Fruit fly (Drosophila melanogaster) whole organism, embryonic: Measurements from ENCODE around the gene Pfdn2.

Experiments
- Antp ChIP-seq: fragments of 200-800 bp; sonication (Bioruptor generic); optimal IDR thresholded peaks from 3 replicates; lab custom pipeline; 2016; ENCODE audit warnings: missing biosample characterization, missing genetic modification characterization
- Asciz ChIP-seq: fragments of 200-800 bp; sonication (Bioruptor generic); optimal IDR thresholded peaks from 2 replicates; lab custom pipeline; 2017; ENCODE audit warnings: missing biosample characterization, mild to moderate bottlenecking, missing genetic modification characterization, missing genetic modification reagents
- Atf-2 ChIP-seq: fragments of 200-800 bp; sonication (Bioruptor generic); optimal IDR thresholded peaks from 2 replicates; lab custom pipeline; 2016; ENCODE audit warnings: missing biosample characterization, missing genetic modification characterization
- BEAF-32 ChIP-seq: fragments of 200-800 bp; sonication (Bioruptor generic); optimal IDR thresholded peaks from 3 replicates; lab custom pipeline; 2017; ENCODE audit warnings: missing biosample characterization, missing genetic modification characterization, mild to moderate bottlenecking, moderate library complexity, missing genetic modification reagents
- Blimp-1 ChIP-seq: fragments of 200-800 bp; sonication (Bioruptor generic); optimal IDR thresholded peaks from 3 replicates; lab custom pipeline; 2018; ENCODE audit warnings: missing biosample characterization, missing genetic modification characterization, mild to moderate bottlenecking, moderate library complexity, missing genetic modification reagents
- CG11504 ChIP-seq: fragments of 200-800 bp; sonication (Bioruptor generic); optimal IDR thresholded peaks from 3 replicates; lab custom pipeline; 2019; ENCODE audit warnings: missing biosample characterization, mild to moderate bottlenecking, missing genetic modification characterization, moderate library complexity
- CG12155 ChIP-seq: fragments of 200-800 bp; sonication (Bioruptor generic); optimal IDR thresholded peaks from 3 replicates; lab custom pipeline; 2016; ENCODE audit warnings: missing biosample characterization, missing genetic modification characterization
- CG13287 ChIP-seq: fragments of 200-800 bp; sonication (Bioruptor generic); IDR thresholded peaks from 2 replicates; pipeline ENCODE4 v1.3.6; 2022; ENCODE audit warnings: missing biosample characterization, missing genetic modification characterization; ENCODE audit not compliant: partially characterized antibody
- CG14710 ChIP-seq: fragments of 200-800 bp; sonication (Bioruptor generic); optimal IDR thresholded peaks from 3 replicates; lab custom pipeline; 2019; ENCODE audit warnings: missing biosample characterization, mild to moderate bottlenecking, missing genetic modification characterization, moderate library complexity
- CG14965 ChIP-seq: fragments of 200-800 bp; sonication (Bioruptor generic); optimal IDR thresholded peaks from 2 replicates; lab custom pipeline; 2016; ENCODE audit warnings: missing biosample characterization, missing genetic modification characterization, borderline replicate concordance
- CG15011 ChIP-seq: fragments of 200-800 bp; sonication (Bioruptor generic); optimal IDR thresholded peaks from 3 replicates; lab custom pipeline; 2018; ENCODE audit warnings: missing biosample characterization, mild to moderate bottlenecking, missing genetic modification characterization
- CG16813 ChIP-seq: fragments of 200-800 bp; sonication (Bioruptor generic); IDR thresholded peaks from 3 replicates; pipeline ENCODE4 v1.3.6; 2022; ENCODE audit warnings: missing biosample characterization, missing genetic modification characterization; ENCODE audit not compliant: partially characterized antibody
- CG16863 ChIP-seq: fragments of 200-800 bp; sonication (Bioruptor generic); optimal IDR thresholded peaks from 3 replicates; lab custom pipeline; 2016; ENCODE audit warnings: missing biosample characterization, missing genetic modification characterization
- CG1832 ChIP-seq: fragments of 200-800 bp; sonication (Bioruptor generic); optimal IDR thresholded peaks from 2 replicates; lab custom pipeline; 2017; ENCODE audit warnings: missing biosample characterization, mild to moderate bottlenecking, missing genetic modification characterization, inconsistent platforms
- CG2712 ChIP-seq: fragments of 200-800 bp; optimal IDR thresholded peaks from 3 replicates; lab custom pipeline; 2019; ENCODE audit warnings: missing biosample characterization, mild to moderate bottlenecking, missing genetic modification characterization, moderate library complexity
- CG31224 ChIP-seq: fragments of 200-800 bp; sonication (Bioruptor generic); IDR thresholded peaks from 2 replicates; pipeline ENCODE4 v1.3.6; 2022; ENCODE audit warnings: missing biosample characterization, missing genetic modification characterization
- CG6272 ChIP-seq: fragments of 200-800 bp; sonication (Bioruptor generic); IDR thresholded peaks from 2 replicates; pipeline ENCODE4 v1.3.6; 2022; ENCODE audit warnings: missing biosample characterization, missing genetic modification characterization
- CG6654 ChIP-seq: fragments of 200-800 bp; sonication (Bioruptor generic); optimal IDR thresholded peaks from 2 replicates; lab custom pipeline; 2017; ENCODE audit warnings: missing biosample characterization, mild to moderate bottlenecking, missing genetic modification characterization
- CG6683 ChIP-seq: fragments of 200-800 bp; sonication (Bioruptor generic); optimal IDR thresholded peaks from 2 replicates; lab custom pipeline; 2017; ENCODE audit warnings: missing biosample characterization, mild to moderate bottlenecking, missing genetic modification characterization, missing genetic modification reagents
- CG7963 ChIP-seq: fragments of 200-800 bp; sonication (Bioruptor generic); IDR thresholded peaks from 3 replicates; pipeline ENCODE4 v1.3.6; 2022; ENCODE audit warnings: missing biosample characterization, missing genetic modification characterization; ENCODE audit not compliant: partially characterized antibody
- CG8359 ChIP-seq: fragments of 200-800 bp; sonication (Bioruptor generic); optimal IDR thresholded peaks from 2 replicates; lab custom pipeline; 2017; ENCODE audit warnings: missing biosample characterization, mild to moderate bottlenecking, missing genetic modification characterization, borderline replicate concordance
- CkIIα-i1 ChIP-seq: fragments of 200-800 bp; sonication (Bioruptor generic); IDR thresholded peaks from 2 replicates; pipeline ENCODE4 v1.3.6; 2022; ENCODE audit warnings: missing biosample characterization, missing genetic modification characterization
- Dbx ChIP-seq: fragments of 200-800 bp; sonication (Bioruptor generic); IDR thresholded peaks from 3 replicates; pipeline ENCODE4 v1.3.6; 2022; ENCODE audit warnings: missing biosample characterization, missing genetic modification characterization
- Drgx ChIP-seq: fragments of 200-800 bp; sonication (Bioruptor generic); IDR thresholded peaks from 2 replicates; pipeline ENCODE4 v1.3.6; 2022; ENCODE audit warnings: missing biosample characterization, missing genetic modification characterization
- Eip74EF ChIP-seq, 2 experiments: fragments of 200-800 bp in 1 of 2; fragments of >200 bp in 1 of 2; sonication (Bioruptor generic) in 1 of 2; optimal IDR thresholded peaks; 2 replicates each; lab custom pipeline; 2017 to 2019; ENCODE audit warnings: missing biosample characterization in 2 of 2, missing genetic modification characterization in 2 of 2, mild to moderate bottlenecking in 1 of 2, moderate library complexity in 1 of 2
- Gsc ChIP-seq: fragments of 200-800 bp; sonication (Bioruptor generic); IDR thresholded peaks from 2 replicates; pipeline ENCODE4 v1.3.6; 2022; ENCODE audit warnings: missing biosample characterization, missing genetic modification characterization
- Gug ChIP-seq: fragments of 200-800 bp; sonication (Bioruptor generic); IDR thresholded peaks from 4 replicates; pipeline ENCODE4 v1.3.6; 2022; ENCODE audit warnings: missing biosample characterization, missing genetic modification characterization
- Hr51 ChIP-seq, 2 experiments: fragments of 200-800 bp; sonication (Bioruptor generic); optimal IDR thresholded peaks; 2 replicates in 1 of 2; 3 replicates in 1 of 2; lab custom pipeline; 2016 to 2018; ENCODE audit warnings: missing biosample characterization in 2 of 2, missing genetic modification characterization in 2 of 2, mild to moderate bottlenecking in 1 of 2, moderate library complexity in 1 of 2
- Neu2 ChIP-seq: fragments of 200-800 bp; sonication (Bioruptor generic); optimal IDR thresholded peaks from 3 replicates; lab custom pipeline; 2016; ENCODE audit warnings: missing biosample characterization, missing genetic modification characterization, borderline replicate concordance
- Ptx1 ChIP-seq: fragments of 200-800 bp; sonication (Bioruptor generic); IDR thresholded peaks from 2 replicates; pipeline ENCODE4 v1.3.6; 2022; ENCODE audit warnings: missing biosample characterization, missing genetic modification characterization
- Six4 ChIP-seq: fragments of 200-800 bp; sonication (Bioruptor generic); optimal IDR thresholded peaks from 2 replicates; lab custom pipeline; 2016; ENCODE audit warnings: missing biosample characterization, missing genetic modification characterization
- Spps ChIP-seq: fragments of 200-800 bp; sonication (Bioruptor generic); optimal IDR thresholded peaks from 2 replicates; lab custom pipeline; 2018; ENCODE audit warnings: missing biosample characterization, mild to moderate bottlenecking, missing genetic modification characterization
- Taf1 ChIP-seq: fragments of 200-800 bp; sonication (Bioruptor generic); IDR thresholded peaks from 2 replicates; pipeline ENCODE4 v1.3.6; 2022; ENCODE audit warnings: missing biosample characterization, missing genetic modification characterization
- ab ChIP-seq: fragments of 200-800 bp; sonication (Bioruptor generic); optimal IDR thresholded peaks from 2 replicates; lab custom pipeline; 2016; ENCODE audit warnings: missing biosample characterization, missing genetic modification characterization
- bsh ChIP-seq, 2 experiments: fragments of 200-800 bp; sonication (Bioruptor generic); optimal IDR thresholded peaks; 2 replicates each; lab custom pipeline; 2017 to 2018; ENCODE audit warnings: mild to moderate bottlenecking in 2 of 2, missing biosample characterization in 2 of 2, missing genetic modification characterization in 2 of 2, moderate library complexity in 1 of 2
- cad ChIP-seq: fragments of >200 bp; optimal IDR thresholded peaks from 2 replicates; lab custom pipeline; 2017; ENCODE audit warnings: missing biosample characterization, missing genetic modification characterization
- ci ChIP-seq: fragments of 200-800 bp; sonication (Bioruptor generic); IDR thresholded peaks from 3 replicates; pipeline ENCODE4 v1.3.6; 2022; ENCODE audit warnings: missing biosample characterization, missing genetic modification characterization
- dm ChIP-seq: fragments of 200-800 bp; sonication (Bioruptor generic); optimal IDR thresholded peaks from 3 replicates; lab custom pipeline; 2016; ENCODE audit warnings: missing biosample characterization, missing genetic modification characterization
- eyg ChIP-seq: fragments of 200-800 bp; sonication (Bioruptor generic); optimal IDR thresholded peaks from 3 replicates; lab custom pipeline; 2016; ENCODE audit warnings: missing biosample characterization, missing genetic modification characterization
- fru ChIP-seq: fragments of >200 bp; optimal IDR thresholded peaks from 2 replicates; lab custom pipeline; 2017
- gcm2 ChIP-seq: fragments of 200-800 bp; sonication (Bioruptor generic); optimal IDR thresholded peaks from 2 replicates; lab custom pipeline; 2016; ENCODE audit warnings: missing biosample characterization, missing genetic modification characterization
- her ChIP-seq: fragments of 200-800 bp; sonication (Bioruptor generic); optimal IDR thresholded peaks from 2 replicates; lab custom pipeline; 2016; ENCODE audit warnings: missing biosample characterization, missing genetic modification characterization
- ind ChIP-seq: fragments of 200-800 bp; sonication (Bioruptor generic); optimal IDR thresholded peaks from 3 replicates; lab custom pipeline; 2016; ENCODE audit warnings: missing biosample characterization, missing genetic modification characterization
- jumu ChIP-seq: fragments of 200-800 bp; sonication (Bioruptor generic); optimal IDR thresholded peaks from 3 replicates; lab custom pipeline; 2016; ENCODE audit warnings: missing biosample characterization, missing genetic modification characterization
- kah ChIP-seq: fragments of 200-800 bp; sonication (Bioruptor generic); optimal IDR thresholded peaks from 2 replicates; lab custom pipeline; 2018; ENCODE audit warnings: missing biosample characterization, mild to moderate bottlenecking, missing genetic modification characterization
- pho ChIP-seq: fragments of 200-800 bp; sonication (Bioruptor generic); optimal IDR thresholded peaks from 2 replicates; lab custom pipeline; 2016; ENCODE audit warnings: missing biosample characterization, missing genetic modification characterization
- pnt ChIP-seq: fragments of 200-800 bp; sonication (Bioruptor generic); optimal IDR thresholded peaks from 3 replicates; lab custom pipeline; 2016; ENCODE audit warnings: missing biosample characterization, missing genetic modification characterization
- schlank ChIP-seq: fragments of 200-800 bp; sonication (Bioruptor generic); optimal IDR thresholded peaks from 2 replicates; lab custom pipeline; 2018; ENCODE audit warnings: missing biosample characterization, mild to moderate bottlenecking, missing genetic modification characterization
- sd ChIP-seq: fragments of 200-800 bp; sonication (Bioruptor generic); optimal IDR thresholded peaks from 3 replicates; lab custom pipeline; 2018; ENCODE audit warnings: missing biosample characterization, mild to moderate bottlenecking, missing genetic modification characterization, moderate library complexity
- slou ChIP-seq: fragments of 200-800 bp; sonication (Bioruptor generic); optimal IDR thresholded peaks from 3 replicates; lab custom pipeline; 2016; ENCODE audit warnings: missing biosample characterization, missing genetic modification characterization
- slp2 ChIP-seq: fragments of 200-800 bp; sonication (Bioruptor generic); optimal IDR thresholded peaks from 2 replicates; lab custom pipeline; 2016; ENCODE audit warnings: missing biosample characterization, missing genetic modification characterization

Gene Pfdn2

DNA sequence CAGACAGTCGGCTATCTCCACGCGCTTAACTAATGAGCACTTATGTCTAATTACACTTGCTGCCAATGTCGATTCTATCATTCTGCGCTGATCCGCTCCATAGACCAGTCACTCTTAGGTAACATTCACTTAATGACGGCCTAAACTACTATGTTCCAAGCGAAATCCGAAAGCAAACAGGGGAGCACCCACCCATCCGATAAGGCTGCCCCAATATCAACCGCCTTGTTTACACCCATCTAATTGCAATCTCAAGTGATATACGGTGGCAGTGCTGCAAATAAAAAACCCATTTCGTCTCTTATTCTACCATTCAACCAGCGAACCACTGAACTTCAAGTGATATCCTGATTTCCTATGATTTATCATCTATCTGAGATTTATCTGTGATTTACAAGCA lies 24.8 kb downstream of the Pfdn2 start (continued):
- no peak for TF ChIP-seq dm
- TF ChIP-seq Six4 (GFP tag; lab: Kevin White, UChicago): no peak
- TF ChIP-seq ci (GFP tag; lab: Robert Waterston, UW): peak; percentile 36; the same call in 1 of the 3 replicates
- no peak for TF ChIP-seq Taf1 (GFP tag; lab: Robert Waterston, UW)
- TF ChIP-seq Dbx (GFP tag; lab: Robert Waterston, UW): 0 out of 3 replicates have a peak, but pooled peaks have one; percentile 47
- no peak for TF ChIP-seq CG13287 (GFP tag; lab: Robert Waterston, UW)
- TF ChIP-seq sd: no peak
- TF ChIP-seq Atf-2 (GFP tag; lab: Kevin White, UChicago): no peak
- TF ChIP-seq CG16813: no peak
- no peak for TF ChIP-seq Ptx1 (GFP tag; lab: Robert Waterston, UW)
- peak; percentile 4 for TF ChIP-seq eyg (GFP tag; lab: Kevin White, UChicago)
- TF ChIP-seq CG15011 (GFP tag; lab: Kevin White, UChicago): peak; percentile 32
- TF ChIP-seq CG8359 (GFP tag; lab: Kevin White, UChicago): no peak
- TF ChIP-seq cad: no peak
- no peak for TF ChIP-seq Gug (GFP tag; lab: Robert Waterston, UW)
- TF ChIP-seq kah (GFP tag; lab: Kevin White, UChicago): no peak
- TF ChIP-seq Gsc (GFP tag; lab: Robert Waterston, UW): no peak
- no peak for TF ChIP-seq Antp (GFP tag; lab: Kevin White, UChicago)
- no peak for TF ChIP-seq Blimp-1 (GFP tag; lab: Kevin White, UChicago)
- no peak for TF ChIP-seq Hr51 (GFP tag; optimal IDR thresholded peaks at IDR 0.05; lab: Kevin White, UChicago)
- TF ChIP-seq CG12155 (GFP tag; lab: Kevin White, UChicago): no peak
- TF ChIP-seq CkIIα-i1 (GFP tag; lab: Robert Waterston, UW): no peak
- TF ChIP-seq pho (GFP tag; lab: Kevin White, UChicago): no peak
- TF ChIP-seq jumu (GFP tag; lab: Kevin White, UChicago): no peak
- no peak for TF ChIP-seq bsh (GFP tag; optimal IDR thresholded peaks at IDR 0.05; lab: Kevin White, UChicago)
- no peak for TF ChIP-seq CG2712 (tag; lab: Kevin White, UChicago)
- TF ChIP-seq gcm2 (GFP tag; lab: Kevin White, UChicago): no peak
- TF ChIP-seq slou (GFP tag; lab: Kevin White, UChicago): no peak
- TF ChIP-seq BEAF-32 (GFP tag; lab: Kevin White, UChicago): no peak
- TF ChIP-seq CG14710 (tag; lab: Kevin White, UChicago): no peak
- peak; percentile 27 for TF ChIP-seq CG6683 (GFP tag; lab: Kevin White, UChicago)
- TF ChIP-seq CG6272 (GFP tag; lab: Robert Waterston, UW): no peak
- TF ChIP-seq Spps (tag; lab: Kevin White, UChicago): no peak
- TF ChIP-seq ab (GFP tag; lab: Kevin White, UChicago): no peak
- no peak for TF ChIP-seq Eip74EF (GFP tag; optimal IDR thresholded peaks at IDR 0.05; lab: Kevin White, UChicago)
- TF ChIP-seq her (GFP tag; lab: Kevin White, UChicago): no peak
- TF ChIP-seq Asciz: peak; percentile 34
- TF ChIP-seq CG31224 (GFP tag; lab: Robert Waterston, UW): no peak
- TF ChIP-seq CG6654 (GFP tag; lab: Kevin White, UChicago): no peak
- TF ChIP-seq Drgx: no peak
- no peak for TF ChIP-seq pnt (GFP tag; lab: Kevin White, UChicago)
- no peak for TF ChIP-seq CG1832 (GFP tag; lab: Kevin White, UChicago)
- TF ChIP-seq Neu2 (GFP tag; lab: Kevin White, UChicago): no peak
- TF ChIP-seq CG7963: no peak
- TF ChIP-seq CG14965: no peak
- TF ChIP-seq CG11504: no peak
- no peak for TF ChIP-seq fru (lab: Kevin White, UChicago)
- TF ChIP-seq ind (GFP tag; lab: Kevin White, UChicago): no peak
- peak; percentile 38 for TF ChIP-seq schlank (tag; lab: Kevin White, UChicago)
- no peak for TF ChIP-seq CG16863
- TF ChIP-seq slp2: no peak
